Fruit fly (Drosophila melanogaster): ENCODE results near the gene Xrp1.

The Xrp1 gene

DNA sequence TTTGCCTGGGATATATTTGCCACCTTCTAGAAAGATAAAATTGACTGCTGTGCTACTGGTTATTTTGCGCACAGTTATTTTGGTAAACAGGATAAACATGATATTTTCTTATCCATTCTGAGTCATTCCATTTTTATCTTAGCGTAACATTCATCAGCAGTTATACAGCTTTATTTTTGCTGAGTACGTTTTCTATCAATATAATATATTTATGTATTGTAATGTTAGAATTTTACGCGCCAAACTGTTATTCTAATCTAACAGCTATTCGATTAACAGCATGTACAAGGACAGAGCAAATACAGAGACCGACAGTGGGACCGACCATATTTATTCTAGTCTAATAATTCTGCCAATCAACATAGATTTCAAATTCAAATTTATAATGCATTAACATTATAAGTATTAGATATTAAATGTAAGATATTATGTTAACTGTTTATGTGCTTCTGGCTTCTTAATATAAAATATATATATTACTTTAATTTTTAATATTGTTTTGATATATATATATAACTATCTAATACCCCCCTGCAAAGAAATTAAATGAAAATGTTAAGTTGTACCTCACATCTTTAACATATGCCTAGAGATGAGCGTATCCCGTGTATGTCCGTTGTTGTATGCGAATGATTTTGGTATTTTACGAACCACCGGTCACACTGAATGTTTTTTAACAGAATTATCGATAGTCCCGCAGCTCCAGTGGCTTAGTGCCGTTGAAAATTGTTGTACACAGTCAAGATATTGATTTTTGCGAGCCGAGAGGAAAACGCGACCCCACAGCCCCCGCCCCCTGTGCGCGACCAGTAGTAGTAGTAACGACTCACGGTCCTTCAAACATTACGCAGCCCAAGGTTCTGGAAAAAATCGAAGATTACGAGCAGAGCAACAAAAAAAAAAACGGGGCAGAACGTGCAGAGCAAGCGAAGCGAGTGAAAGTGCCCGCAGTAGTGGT is 8.6 kb upstream of the Xrp1 start, which contains the start of gene EndoA (continued):
- peak; percentile 40 for TF ChIP-seq oc (tag; optimal IDR thresholded peaks at IDR 0.05)
- TF ChIP-seq Nf-YC (tag; optimal IDR thresholded peaks at IDR 0.05) = peak; percentile 78
- TF ChIP-seq CG7987 (GFP tag; optimal IDR thresholded peaks at IDR 0.05) = peak; percentile 13
- TF ChIP-seq bsh (GFP tag; optimal IDR thresholded peaks at IDR 0.05) = no peak
- TF ChIP-seq BtbVII (GFP tag; optimal IDR thresholded peaks at IDR 0.05) = no peak
- peak; percentile 61 for TF ChIP-seq CG2120 (GFP tag; optimal IDR thresholded peaks at IDR 0.05)
- no peak for TF ChIP-seq luna (GFP tag; optimal IDR thresholded peaks at IDR 0.05)
- TF ChIP-seq CG10543 (GFP tag; optimal IDR thresholded peaks at IDR 0.05) = peak; percentile 51
- TF ChIP-seq hbn (GFP tag; IDR thresholded peaks at IDR 0.05; ENCODE audit: partially characterized antibody) = peak; percentile 66
- TF ChIP-seq CG10274 (GFP tag; optimal IDR thresholded peaks at IDR 0.05) = no peak
- no peak for TF ChIP-seq h (optimal IDR thresholded peaks at IDR 0.05)
- TF ChIP-seq CG17802 (tag; optimal IDR thresholded peaks at IDR 0.05) = no peak
- TF ChIP-seq amos (GFP tag; IDR thresholded peaks at IDR 0.05; ENCODE audit: partially characterized antibody) = peak; percentile 88
- TF ChIP-seq CHES-1-like (GFP tag; optimal IDR thresholded peaks at IDR 0.05) = no peak
- 0 out of 2 replicates have a peak, but pooled peaks have one; percentile 28 for TF ChIP-seq chm (GFP tag; IDR thresholded peaks at IDR 0.05)
- peak; percentile 65 for TF ChIP-seq nerfin-1 (tag; optimal IDR thresholded peaks at IDR 0.05)
- TF ChIP-seq caup (GFP tag; optimal IDR thresholded peaks at IDR 0.05; ENCODE audit: severe bottlenecking) = peak; percentile 41
- no peak for TF ChIP-seq Optix (GFP tag; IDR thresholded peaks at IDR 0.05)
- peak; percentile 48 for TF ChIP-seq PHDP (tag; optimal IDR thresholded peaks at IDR 0.05)
- TF ChIP-seq CG16815 (GFP tag; optimal IDR thresholded peaks at IDR 0.05) = no peak
- no peak for TF ChIP-seq CG18764 (GFP tag; optimal IDR thresholded peaks at IDR 0.05)
- TF ChIP-seq CG13894 (tag; optimal IDR thresholded peaks at IDR 0.05) = peak; percentile 53
- TF ChIP-seq so (GFP tag; IDR thresholded peaks at IDR 0.05) = no peak
- TF ChIP-seq BEAF-32 (GFP tag; optimal IDR thresholded peaks at IDR 0.05) = peak; percentile 87
- TF ChIP-seq CG14860 (GFP tag; IDR thresholded peaks at IDR 0.05; ENCODE audit: partially characterized antibody) = peak; percentile 55; the same call in 1 of the 3 replicates
- no peak for TF ChIP-seq HLH54F (GFP tag; optimal IDR thresholded peaks at IDR 0.05)
- TF ChIP-seq CG10267 (tag; optimal IDR thresholded peaks at IDR 0.05) = peak; percentile 64
- TF ChIP-seq CG33213 (GFP tag; optimal IDR thresholded peaks at IDR 0.05) = no peak
- no peak for TF ChIP-seq lola (GFP tag; optimal IDR thresholded peaks at IDR 0.05)
- no peak for TF ChIP-seq salm (tag; optimal IDR thresholded peaks at IDR 0.05)
- TF ChIP-seq HmgZ (tag; optimal IDR thresholded peaks at IDR 0.05) = peak; percentile 43
- peak; percentile 45 for TF ChIP-seq dmrt11E (tag; optimal IDR thresholded peaks at IDR 0.05)
- TF ChIP-seq bcd (GFP tag; optimal IDR thresholded peaks at IDR 0.05) = peak; percentile 55
- TF ChIP-seq yki (optimal IDR thresholded peaks at IDR 0.05) = no peak
- no peak for TF ChIP-seq ewg (GFP tag; optimal IDR thresholded peaks at IDR 0.05)
- no peak for TF ChIP-seq CG10321 (GFP tag; IDR thresholded peaks at IDR 0.05)
- TF ChIP-seq bigmax (GFP tag; optimal IDR thresholded peaks at IDR 0.05) = peak; percentile 36
- peak; percentile 24; the same call in 1 of the 2 replicates for TF ChIP-seq lmd (GFP tag; IDR thresholded peaks at IDR 0.05)
- TF ChIP-seq ranshi (GFP tag; IDR thresholded peaks at IDR 0.05) = peak; percentile 28; the same call in 1 of the 2 replicates
- peak; percentile 40 for TF ChIP-seq CG15601 (tag; optimal IDR thresholded peaks at IDR 0.05)
- TF ChIP-seq tin (GFP tag; optimal IDR thresholded peaks at IDR 0.05) = peak; percentile 51
- TF ChIP-seq CG30020 (tag; optimal IDR thresholded peaks at IDR 0.05) = peak; percentile 47
- TF ChIP-seq CG1024 (GFP tag; IDR thresholded peaks at IDR 0.05) = no peak
- TF ChIP-seq fd3F (GFP tag; optimal IDR thresholded peaks at IDR 0.05) = peak; percentile 6
- peak; percentile 44 for TF ChIP-seq zfh2 (GFP tag; optimal IDR thresholded peaks at IDR 0.05)
- TF ChIP-seq otp (GFP tag; IDR thresholded peaks at IDR 0.05) = no peak; the same call in 2 of the 3 replicates
- TF ChIP-seq CG8290 (GFP tag; optimal IDR thresholded peaks at IDR 0.05) = no peak
- peak in 1 of 2 experiments; percentile 63 for TF ChIP-seq CG8290 (tag; optimal IDR thresholded peaks at IDR 0.05)

All from whole organism, embryonic.